Worm (Caenorhabditis elegans) whole organism, L3 larva: ENCODE data around the gene B0252.3.

ENCODE experiments used
- ZK546.5 ChIP-seq: sonication (generic microtip); optimal IDR thresholded peaks from 2 replicates; lab custom pipeline; 2017; ENCODE audit warnings: missing biosample characterization, missing genetic modification characterization
- ama-1 ChIP-seq: fragments of 150-350 bp; optimal IDR thresholded peaks from 2 replicates; lab custom pipeline; 2018
- ceh-28 ChIP-seq: fragments of 150-350 bp; optimal IDR thresholded peaks from 2 replicates; lab custom pipeline; 2014; ENCODE audit warnings: missing biosample characterization, missing genetic modification reagents, missing genetic modification characterization
- ceh-82 ChIP-seq: fragments of 150-350 bp; optimal IDR thresholded peaks from 2 replicates; lab custom pipeline; 2014; ENCODE audit warnings: missing biosample characterization, missing genetic modification characterization
- ceh-9 ChIP-seq: sonication (generic microtip); optimal IDR thresholded peaks from 2 replicates; lab custom pipeline; 2018; ENCODE audit warnings: missing biosample characterization, missing genetic modification characterization
- daf-12 ChIP-seq: fragments of 150-350 bp; optimal IDR thresholded peaks from 2 replicates; lab custom pipeline; 2014; ENCODE audit warnings: missing biosample characterization, missing genetic modification reagents, missing genetic modification characterization
- egl-27 ChIP-seq: sonication (generic microtip); optimal IDR thresholded peaks from 4 replicates; lab custom pipeline; 2017; ENCODE audit warnings: missing biosample characterization, missing genetic modification reagents, missing genetic modification characterization
- egl-5 ChIP-seq: fragments of 150-350 bp; optimal IDR thresholded peaks from 2 replicates; lab custom pipeline; 2017; ENCODE audit warnings: missing biosample characterization, missing genetic modification reagents, missing genetic modification characterization, inconsistent platforms
- elt-1 ChIP-seq: fragments of 150-350 bp; optimal IDR thresholded peaks from 2 replicates; lab custom pipeline; 2014; ENCODE audit warnings: missing biosample characterization, missing genetic modification characterization
- elt-2 ChIP-seq: sonication (generic microtip); optimal IDR thresholded peaks from 2 replicates; lab custom pipeline; 2016; ENCODE audit warnings: missing genetic modification reagents, mild to moderate bottlenecking, missing genetic modification characterization, missing compliant biosample characterization
- elt-3 ChIP-seq, 3 experiments: fragments of 150-350 bp in 1 of 3; sonication (generic microtip) in 2 of 3; optimal IDR thresholded peaks; 2 replicates in 2 of 3; 4 replicates in 1 of 3; lab custom pipeline; 2014 to 2017; ENCODE audit warnings: missing biosample characterization in 3 of 3, missing genetic modification characterization in 3 of 3
- eor-1 ChIP-seq, 2 experiments: fragments of 150-350 bp; optimal IDR thresholded peaks; 2 replicates each; lab custom pipeline; 2014 to 2018; ENCODE audit warnings: missing biosample characterization in 2 of 2, missing genetic modification characterization in 2 of 2
- fkh-10 ChIP-seq: sonication (generic microtip); optimal IDR thresholded peaks from 2 replicates; lab custom pipeline; 2017; ENCODE audit warnings: missing biosample characterization, missing genetic modification reagents, missing genetic modification characterization
- fkh-2 ChIP-seq: fragments of 150-350 bp; optimal IDR thresholded peaks from 2 replicates; lab custom pipeline; 2014; ENCODE audit warnings: missing biosample characterization, missing genetic modification reagents, missing genetic modification characterization
- fos-1 ChIP-seq: fragments of 150-350 bp; optimal IDR thresholded peaks from 2 replicates; lab custom pipeline; 2014; ENCODE audit warnings: missing biosample characterization, missing genetic modification characterization
- hmg-11 ChIP-seq: sonication (generic microtip); optimal IDR thresholded peaks from 2 replicates; lab custom pipeline; 2016; ENCODE audit warnings: missing genetic modification characterization, missing compliant biosample characterization
- lin-15B ChIP-seq: fragments of 150-350 bp; optimal IDR thresholded peaks from 2 replicates; lab custom pipeline; 2014; ENCODE audit warnings: missing biosample characterization, missing genetic modification characterization
- lin-39 ChIP-seq: fragments of 150-350 bp; optimal IDR thresholded peaks from 2 replicates; lab custom pipeline; 2018; ENCODE audit warnings: missing biosample characterization, missing genetic modification reagents, missing genetic modification characterization
- lsy-12 ChIP-seq: sonication (generic microtip); optimal IDR thresholded peaks from 2 replicates; lab custom pipeline; 2016; ENCODE audit warnings: mild to moderate bottlenecking, missing genetic modification characterization, missing compliant biosample characterization
- mdl-1 ChIP-seq: fragments of 150-350 bp; optimal IDR thresholded peaks from 2 replicates; lab custom pipeline; 2014; ENCODE audit warnings: missing biosample characterization, missing genetic modification characterization
- mml-1 ChIP-seq: fragments of 150-350 bp; sonication (generic microtip); optimal IDR thresholded peaks from 3 replicates; lab custom pipeline; 2014; ENCODE audit warnings: missing biosample characterization, missing genetic modification characterization
- nfya-1 ChIP-seq: sonication (generic microtip); optimal IDR thresholded peaks from 2 replicates; lab custom pipeline; 2017; ENCODE audit warnings: missing genetic modification characterization, mild to moderate bottlenecking, missing compliant biosample characterization, antibody characterized with exemption, moderate library complexity; ENCODE audit not compliant: insufficient read depth
- nhr-12 ChIP-seq: fragments of 150-350 bp; optimal IDR thresholded peaks from 2 replicates; lab custom pipeline; 2014; ENCODE audit warnings: missing biosample characterization, missing genetic modification characterization
- nhr-23 ChIP-seq: fragments of 150-350 bp; optimal IDR thresholded peaks from 2 replicates; lab custom pipeline; 2014; ENCODE audit warnings: missing biosample characterization, missing genetic modification reagents, missing genetic modification characterization
- nhr-25 ChIP-seq: sonication (generic microtip); optimal IDR thresholded peaks from 2 replicates; lab custom pipeline; 2017; ENCODE audit warnings: missing biosample characterization, missing genetic modification characterization
- nhr-43 ChIP-seq: sonication (generic microtip); optimal IDR thresholded peaks from 2 replicates; lab custom pipeline; 2016; ENCODE audit warnings: mild to moderate bottlenecking, missing genetic modification characterization, missing compliant biosample characterization; ENCODE audit not compliant: poor library complexity, severe bottlenecking
- nhr-76 ChIP-seq: fragments of 150-350 bp; sonication (generic microtip); optimal IDR thresholded peaks from 5 replicates; lab custom pipeline; 2014; ENCODE audit warnings: missing biosample characterization, missing genetic modification characterization
- nhr-77 ChIP-seq: fragments of 150-350 bp; optimal IDR thresholded peaks from 2 replicates; lab custom pipeline; 2014; ENCODE audit warnings: missing biosample characterization, missing genetic modification characterization
- pha-4 ChIP-seq: fragments of 150-350 bp; optimal IDR thresholded peaks from 2 replicates; lab custom pipeline; 2014; ENCODE audit warnings: missing biosample characterization, missing genetic modification reagents, missing genetic modification characterization
- pqm-1 ChIP-seq: fragments of 150-350 bp; optimal IDR thresholded peaks from 2 replicates; lab custom pipeline; 2017; ENCODE audit warnings: missing biosample characterization, missing genetic modification characterization, inconsistent platforms
- skn-1 ChIP-seq: fragments of 150-350 bp; optimal IDR thresholded peaks from 2 replicates; lab custom pipeline; 2014; ENCODE audit warnings: missing biosample characterization, missing genetic modification characterization
- snpc-4 ChIP-seq: fragments of 150-350 bp; optimal IDR thresholded peaks from 2 replicates; lab custom pipeline; 2014; ENCODE audit warnings: missing biosample characterization, missing genetic modification characterization
- unc-39 ChIP-seq: sonication (generic microtip); optimal IDR thresholded peaks from 4 replicates; lab custom pipeline; 2017; ENCODE audit warnings: missing biosample characterization, missing genetic modification characterization
- unc-62 ChIP-seq: fragments of 150-350 bp; sonication (generic microtip); optimal IDR thresholded peaks from 4 replicates; lab custom pipeline; 2014; ENCODE audit warnings: missing biosample characterization, missing genetic modification reagents, missing genetic modification characterization
- zag-1 ChIP-seq: fragments of 150-350 bp; optimal IDR thresholded peaks from 2 replicates; lab custom pipeline; 2014; ENCODE audit warnings: missing biosample characterization, missing genetic modification characterization

B0252.3 gene

ce11 chrII:6883716-6884115, 23.8 kb downstream of the B0252.3 start, which contains the start of gene pmp-1:
Gene pmp-1 (minus strand): TSS chrII:6883754.
- TF ChIP-seq nhr-25 (tag; lab: Kevin White, UChicago), result no peak
- TF ChIP-seq elt-2 (tag; lab: Kevin White, UChicago), result peak; percentile 80
- TF ChIP-seq pqm-1 (tag; lab: Kevin White, UChicago), result peak; percentile 54

DNA sequence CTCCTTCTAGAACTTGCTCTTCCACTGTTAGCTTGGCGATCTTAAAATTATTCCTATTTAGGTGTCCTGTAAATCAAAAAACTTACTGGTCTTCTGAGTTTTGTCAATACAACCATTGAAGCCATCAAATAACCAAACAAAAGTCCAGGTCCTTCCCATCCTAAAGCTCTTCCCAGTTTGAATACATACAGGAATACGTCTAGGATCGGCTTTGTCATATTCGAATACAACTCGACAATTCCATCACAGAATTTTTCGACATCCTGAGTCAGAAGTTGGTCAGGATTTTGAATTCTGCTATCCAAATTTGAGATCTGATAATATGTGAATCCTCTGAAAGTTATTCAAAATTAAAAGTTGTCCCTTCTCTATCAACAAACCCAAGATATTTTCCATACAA, 25.2 kb downstream of the B0252.3 start:
- TF ChIP-seq nhr-12 (tag; lab: Kevin White, UChicago) (no peak), ceh-82 (tag; lab: Kevin White, UChicago) (no peak), unc-39 (tag; lab: Kevin White, UChicago) (no peak), egl-27 (tag; lab: Kevin White, UChicago) (no peak), skn-1 (tag; lab: Kevin White, UChicago) (no peak), daf-12 (tag; lab: Kevin White, UChicago) (no peak), fkh-2 (tag; lab: Kevin White, UChicago) (no peak), nhr-25 (tag; lab: Kevin White, UChicago) (no peak), lin-39 (no peak), ceh-9 (tag; lab: Kevin White, UChicago) (no peak), nfya-1 (no peak), nhr-23 (tag; lab: Kevin White, UChicago) (no peak), nhr-76 (tag; lab: Kevin White, UChicago) (no peak), lsy-12 (no peak), lin-15B (tag; lab: Kevin White, UChicago) (no peak), ceh-28 (no peak), ama-1 (lab: Kevin White, UChicago) (no peak), mml-1 (tag; lab: Kevin White, UChicago) (no peak)

DNA sequence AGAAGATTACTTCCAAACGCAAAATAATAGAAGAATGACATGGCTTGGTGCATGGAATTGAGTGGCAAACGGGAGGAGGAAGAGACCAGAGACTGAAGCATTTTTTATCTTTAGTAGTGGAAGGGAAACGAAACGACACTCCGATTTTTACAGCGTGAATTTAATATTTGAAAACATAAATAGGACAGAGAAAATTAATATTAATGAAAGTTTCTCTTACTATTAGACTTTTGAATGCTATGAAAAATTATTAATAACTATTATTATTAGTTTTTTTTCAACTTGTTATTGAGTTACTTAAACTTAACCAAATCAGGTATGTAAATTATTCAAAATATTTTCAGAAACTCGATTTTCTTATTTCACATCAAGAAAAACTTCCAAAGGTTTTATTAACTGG, 27.5 kb downstream of the B0252.3 start, which contains the start of gene C44B7.7:
C44B7.7 (minus strand) TSS at position 101 of the 400 bp plus-strand sequence.
- TF ChIP-seq nhr-77 (tag; lab: Kevin White, UChicago) (no peak), unc-62 (GFP tag; lab: Kevin White, UChicago) (no peak), pqm-1 (tag; lab: Kevin White, UChicago) (no peak), unc-39 (tag; lab: Kevin White, UChicago) (no peak), elt-3 (tag; optimal IDR thresholded peaks at IDR 0.05; lab: Kevin White, UChicago) (no peak), lin-39 (no peak), skn-1 (tag; lab: Kevin White, UChicago) (no peak), zag-1 (no peak), ZK546.5 (tag; lab: Kevin White, UChicago) (no peak), egl-5 (tag; lab: Kevin White, UChicago) (no peak), nhr-43 (tag; lab: Kevin White, UChicago) (no peak), ceh-82 (tag; lab: Kevin White, UChicago) (no peak), fkh-10 (GFP tag; lab: Kevin White, UChicago) (no peak), mdl-1 (tag; lab: Kevin White, UChicago) (no peak), pha-4 (tag; lab: Kevin White, UChicago) (no peak), hmg-11 (tag; lab: Kevin White, UChicago) (no peak), nfya-1 (no peak), fos-1 (tag; lab: Kevin White, UChicago) (no peak)

DNA sequence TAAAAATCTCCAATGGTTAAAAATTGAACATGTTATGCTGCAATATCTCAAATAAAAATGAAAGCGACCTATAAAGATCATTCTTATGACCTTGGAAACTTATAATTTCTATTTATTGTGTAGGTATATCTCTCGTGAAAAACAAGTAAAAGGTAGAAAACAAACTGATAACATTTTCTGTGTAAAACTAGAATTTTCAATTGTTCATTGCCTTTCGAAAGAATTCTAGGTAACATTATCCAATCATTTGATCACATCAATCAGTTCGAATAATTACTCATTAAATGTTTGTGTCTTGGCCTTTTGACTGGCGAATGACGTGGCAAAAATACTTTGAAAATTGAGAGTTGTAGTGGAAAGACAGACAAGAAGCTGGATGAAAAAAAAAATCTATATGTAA, 29.7 kb downstream of the B0252.3 start:
- TF ChIP-seq unc-62 (GFP tag; lab: Kevin White, UChicago) (no peak), snpc-4 (tag; lab: Kevin White, UChicago) (no peak), lin-39 (no peak), ceh-28 (no peak), nhr-25 (tag; lab: Kevin White, UChicago) (no peak), eor-1 (tag; optimal IDR thresholded peaks at IDR 0.05; lab: Kevin White, UChicago) (no peak), elt-1 (tag; lab: Kevin White, UChicago) (no peak), elt-3 (tag; optimal IDR thresholded peaks at IDR 0.05; lab: Kevin White, UChicago) (no peak), egl-5 (tag; lab: Kevin White, UChicago) (no peak)
